Worm (Caenorhabditis elegans) whole organism, early embryonic: Measurements from ENCODE around the gene F41C6.6.

Experiments used
- ama-1 ChIP-seq: fragments of 150-350 bp; optimal IDR thresholded peaks from 2 replicates; lab custom pipeline; 2014
- hmbx-1 ChIP-seq: sonication (generic microtip); optimal IDR thresholded peaks from 2 replicates; lab custom pipeline; 2016; ENCODE audit warnings: mild to moderate bottlenecking, missing genetic modification characterization, missing compliant biosample characterization
- scrt-1 ChIP-seq: fragments of 200-800 bp; sonication (Bioruptor generic); IDR thresholded peaks from 2 replicates; pipeline ENCODE4 v1.3.6; 2022; ENCODE audit warnings: missing genetic modification characterization, missing compliant biosample characterization

ce11 chrX:6928578-6928977, 46.9 kb upstream of the F41C6.6 start, which contains the start of gene F14B8.5:
- TF ChIP-seq ama-1 (lab: Kevin White, UChicago) (no peak), hmbx-1 (tag; lab: Kevin White, UChicago) (no peak), scrt-1 (no peak)
